Fruit fly (Drosophila melanogaster) whole organism, embryonic: ENCODE data around the gene Pmm2.

ENCODE experiments used
- Antp ChIP-seq: fragments of 200-800 bp; sonication (Bioruptor generic); optimal IDR thresholded peaks from 3 replicates; lab custom pipeline; 2016; ENCODE audit warnings: missing biosample characterization, missing genetic modification characterization
- CG10321 ChIP-seq: fragments of 200-800 bp; sonication (Bioruptor generic); IDR thresholded peaks from 2 replicates; pipeline ENCODE4 v1.3.6; 2022; ENCODE audit warnings: missing biosample characterization, missing genetic modification characterization
- CG10431 ChIP-seq: fragments of 200-800 bp; sonication (Bioruptor generic); optimal IDR thresholded peaks from 3 replicates; lab custom pipeline; 2018; ENCODE audit warnings: missing biosample characterization, mild to moderate bottlenecking, missing genetic modification characterization
- CG11085 ChIP-seq: fragments of 200-800 bp; sonication (Bioruptor generic); IDR thresholded peaks from 2 replicates; pipeline ENCODE4 v1.3.6; 2022; ENCODE audit warnings: missing biosample characterization, missing genetic modification characterization
- CG11696 ChIP-seq: fragments of 200-800 bp; sonication (Bioruptor generic); IDR thresholded peaks from 2 replicates; pipeline ENCODE4 v1.3.6; 2022; ENCODE audit warnings: missing biosample characterization, missing genetic modification characterization
- CG1233 ChIP-seq: fragments of 200-800 bp; sonication (Bioruptor generic); optimal IDR thresholded peaks from 4 replicates; lab custom pipeline; 2018; ENCODE audit warnings: missing biosample characterization, mild to moderate bottlenecking, missing genetic modification characterization
- CG13775 ChIP-seq: fragments of 200-800 bp; sonication (Bioruptor generic); optimal IDR thresholded peaks from 3 replicates; lab custom pipeline; 2017; ENCODE audit warnings: missing biosample characterization, mild to moderate bottlenecking, missing genetic modification characterization
- CG15479 ChIP-seq: fragments of 200-800 bp; sonication (Bioruptor generic); optimal IDR thresholded peaks from 3 replicates; lab custom pipeline; 2019; ENCODE audit warnings: missing biosample characterization, mild to moderate bottlenecking, missing genetic modification characterization, moderate library complexity
- CG15696 ChIP-seq: fragments of 200-800 bp; sonication (Bioruptor generic); optimal IDR thresholded peaks from 2 replicates; lab custom pipeline; 2019; ENCODE audit warnings: missing biosample characterization, mild to moderate bottlenecking, missing genetic modification characterization, moderate library complexity
- CG1602 ChIP-seq: fragments of 200-800 bp; sonication (Bioruptor generic); optimal IDR thresholded peaks from 3 replicates; lab custom pipeline; 2016; ENCODE audit warnings: missing biosample characterization, missing genetic modification characterization
- CG17328 ChIP-seq: fragments of 200-800 bp; sonication (Bioruptor generic); IDR thresholded peaks from 2 replicates; pipeline ENCODE4 v1.3.6; 2022; ENCODE audit warnings: missing biosample characterization, missing genetic modification characterization
- CG2120 ChIP-seq: fragments of 200-800 bp; sonication (Bioruptor generic); optimal IDR thresholded peaks from 3 replicates; lab custom pipeline; 2016; ENCODE audit warnings: missing biosample characterization, missing genetic modification characterization
- CG2202 ChIP-seq: fragments of 200-800 bp; sonication (Bioruptor generic); optimal IDR thresholded peaks from 2 replicates; lab custom pipeline; 2018; ENCODE audit warnings: missing biosample characterization, mild to moderate bottlenecking, missing genetic modification characterization
- CG32772 ChIP-seq: fragments of 200-800 bp; sonication (Bioruptor generic); IDR thresholded peaks from 2 replicates; pipeline ENCODE4 v1.3.6; 2022; ENCODE audit warnings: missing biosample characterization, missing genetic modification characterization
- CG3995 ChIP-seq: fragments of 200-800 bp; sonication (Bioruptor generic); optimal IDR thresholded peaks from 3 replicates; lab custom pipeline; 2016; ENCODE audit warnings: missing biosample characterization, missing genetic modification characterization
- CG6765 ChIP-seq: fragments of 200-800 bp; sonication (Bioruptor generic); optimal IDR thresholded peaks from 3 replicates; lab custom pipeline; 2017; ENCODE audit warnings: missing biosample characterization, mild to moderate bottlenecking, missing genetic modification characterization
- CG6813 ChIP-seq: fragments of 200-800 bp; sonication (Bioruptor generic); optimal IDR thresholded peaks from 2 replicates; lab custom pipeline; 2017; ENCODE audit warnings: missing biosample characterization, missing genetic modification characterization, mild to moderate bottlenecking, moderate library complexity, missing genetic modification reagents
- CG7556 ChIP-seq: fragments of 200-800 bp; sonication (Bioruptor generic); optimal IDR thresholded peaks from 2 replicates; lab custom pipeline; 2017; ENCODE audit warnings: missing biosample characterization, mild to moderate bottlenecking, missing genetic modification characterization
- CG7786 ChIP-seq: fragments of 200-800 bp; sonication (Bioruptor generic); optimal IDR thresholded peaks from 2 replicates; lab custom pipeline; 2016; ENCODE audit warnings: missing biosample characterization, missing genetic modification characterization
- CG8359 ChIP-seq: fragments of 200-800 bp; sonication (Bioruptor generic); optimal IDR thresholded peaks from 2 replicates; lab custom pipeline; 2017; ENCODE audit warnings: missing biosample characterization, mild to moderate bottlenecking, missing genetic modification characterization, borderline replicate concordance
- Camta ChIP-seq: fragments of 200-800 bp; sonication (Bioruptor generic); optimal IDR thresholded peaks from 2 replicates; lab custom pipeline; 2016; ENCODE audit warnings: missing biosample characterization, missing genetic modification characterization
- Fer2 ChIP-seq: fragments of 200-800 bp; sonication (Bioruptor generic); optimal IDR thresholded peaks from 2 replicates; lab custom pipeline; 2018; ENCODE audit warnings: missing biosample characterization, mild to moderate bottlenecking, missing genetic modification characterization, moderate library complexity
- Hr3 ChIP-seq: fragments of 200-800 bp; sonication (Bioruptor generic); optimal IDR thresholded peaks from 3 replicates; lab custom pipeline; 2016; ENCODE audit warnings: missing biosample characterization, missing genetic modification characterization
- Hr78 ChIP-seq, 2 experiments: fragments of 200-800 bp in 1 of 2; fragments of >200 bp in 1 of 2; sonication (Bioruptor generic) in 1 of 2; optimal IDR thresholded peaks; 2 replicates each; lab custom pipeline; 2017 to 2019; ENCODE audit warnings: missing biosample characterization in 2 of 2, missing genetic modification characterization in 2 of 2, mild to moderate bottlenecking in 1 of 2, moderate library complexity in 1 of 2
- NK7.1 ChIP-seq: fragments of 200-800 bp; sonication (Bioruptor generic); optimal IDR thresholded peaks from 3 replicates; lab custom pipeline; 2016; ENCODE audit warnings: missing biosample characterization, missing genetic modification characterization
- Ptx1 ChIP-seq: fragments of 200-800 bp; sonication (Bioruptor generic); IDR thresholded peaks from 2 replicates; pipeline ENCODE4 v1.3.6; 2022; ENCODE audit warnings: missing biosample characterization, missing genetic modification characterization
- Ssrp ChIP-seq: fragments of 200-800 bp; sonication (Bioruptor generic); optimal IDR thresholded peaks from 2 replicates; lab custom pipeline; 2018; ENCODE audit warnings: missing biosample characterization, mild to moderate bottlenecking, missing genetic modification characterization, moderate library complexity
- Usf ChIP-seq: fragments of 200-800 bp; sonication (Bioruptor generic); optimal IDR thresholded peaks from 2 replicates; lab custom pipeline; 2017; ENCODE audit warnings: missing genotype, missing biosample characterization, missing genetic modification characterization
- Xrp1 ChIP-seq: fragments of 200-800 bp; sonication (Bioruptor generic); IDR thresholded peaks from 2 replicates; pipeline ENCODE4 v1.3.6; 2022; ENCODE audit warnings: missing biosample characterization, missing genetic modification characterization
- amos ChIP-seq: fragments of 200-800 bp; sonication (Bioruptor generic); IDR thresholded peaks from 2 replicates; pipeline ENCODE4 v1.3.6; 2022; ENCODE audit warnings: missing biosample characterization, missing genetic modification characterization; ENCODE audit not compliant: partially characterized antibody
- bsh ChIP-seq, 2 experiments: fragments of 200-800 bp; sonication (Bioruptor generic); optimal IDR thresholded peaks; 2 replicates each; lab custom pipeline; 2017 to 2018; ENCODE audit warnings: mild to moderate bottlenecking in 2 of 2, missing biosample characterization in 2 of 2, missing genetic modification characterization in 2 of 2, moderate library complexity in 1 of 2
- dysf ChIP-seq: fragments of 200-800 bp; sonication (Bioruptor generic); IDR thresholded peaks from 3 replicates; pipeline ENCODE4 v1.3.6; 2022; ENCODE audit warnings: missing biosample characterization, missing genetic modification characterization
- ems ChIP-seq: fragments of 200-800 bp; sonication (Bioruptor generic); optimal IDR thresholded peaks from 3 replicates; lab custom pipeline; 2016; ENCODE audit warnings: missing biosample characterization, missing genetic modification characterization
- fd3F ChIP-seq: fragments of 200-800 bp; sonication (Bioruptor generic); optimal IDR thresholded peaks from 2 replicates; lab custom pipeline; 2018; ENCODE audit warnings: missing biosample characterization, mild to moderate bottlenecking, missing genetic modification characterization, moderate library complexity
- fd96Cb ChIP-seq: fragments of 200-800 bp; sonication (Bioruptor generic); optimal IDR thresholded peaks from 2 replicates; lab custom pipeline; 2018; ENCODE audit warnings: missing biosample characterization, mild to moderate bottlenecking, missing genetic modification characterization, moderate library complexity
- ftz-f1 ChIP-seq: fragments of 200-800 bp; sonication (Bioruptor generic); optimal IDR thresholded peaks from 2 replicates; lab custom pipeline; 2016; ENCODE audit warnings: missing biosample characterization, missing genetic modification characterization
- gfzf ChIP-seq: fragments of 200-800 bp; sonication (Bioruptor generic); optimal IDR thresholded peaks from 2 replicates; lab custom pipeline; 2016; ENCODE audit warnings: missing biosample characterization, mild to moderate bottlenecking, missing genetic modification characterization, moderate library complexity
- grau ChIP-seq: fragments of 200-800 bp; optimal IDR thresholded peaks from 3 replicates; lab custom pipeline; 2019; ENCODE audit warnings: missing biosample characterization, mild to moderate bottlenecking, missing genetic modification characterization, moderate library complexity
- hb ChIP-seq: fragments of 200-800 bp; sonication (Bioruptor generic); IDR thresholded peaks from 3 replicates; pipeline ENCODE4 v1.3.6; 2022; ENCODE audit warnings: missing biosample characterization, missing genetic modification characterization; ENCODE audit not compliant: partially characterized antibody
- insv ChIP-seq, 2 experiments: fragments of 200-800 bp; sonication (Bioruptor generic); optimal IDR thresholded peaks; 3 replicates each; lab custom pipeline; 2016 to 2018; ENCODE audit warnings: missing biosample characterization in 2 of 2, missing genetic modification characterization in 2 of 2
- jumu ChIP-seq: fragments of 200-800 bp; sonication (Bioruptor generic); optimal IDR thresholded peaks from 3 replicates; lab custom pipeline; 2016; ENCODE audit warnings: missing biosample characterization, missing genetic modification characterization
- ken ChIP-seq: fragments of 200-800 bp; sonication (Bioruptor generic); IDR thresholded peaks from 3 replicates; pipeline ENCODE4 v1.3.6; 2022; ENCODE audit warnings: missing biosample characterization, missing genetic modification characterization
- lola ChIP-seq, 3 experiments: fragments of >200 bp in 2 of 3; fragments of 200-800 bp in 1 of 3; sonication (Bioruptor generic) in 1 of 3; optimal IDR thresholded peaks; 2 replicates each; lab custom pipeline; 2017 to 2019; ENCODE audit warnings: missing biosample characterization in 3 of 3, missing genetic modification characterization in 3 of 3, mild to moderate bottlenecking in 1 of 3, moderate library complexity in 1 of 3
- pum ChIP-seq: fragments of 200-800 bp; sonication (Bioruptor generic); optimal IDR thresholded peaks from 2 replicates; lab custom pipeline; 2016; ENCODE audit warnings: missing biosample characterization, missing genetic modification characterization
- scrt ChIP-seq: fragments of 200-800 bp; sonication (Bioruptor generic); optimal IDR thresholded peaks from 2 replicates; lab custom pipeline; 2018; ENCODE audit warnings: missing biosample characterization, mild to moderate bottlenecking, missing genetic modification characterization, moderate library complexity
- slp2 ChIP-seq: fragments of 200-800 bp; sonication (Bioruptor generic); optimal IDR thresholded peaks from 2 replicates; lab custom pipeline; 2016; ENCODE audit warnings: missing biosample characterization, missing genetic modification characterization
- sug ChIP-seq: fragments of 200-800 bp; optimal IDR thresholded peaks from 2 replicates; lab custom pipeline; 2019; ENCODE audit warnings: missing biosample characterization, mild to moderate bottlenecking, missing genetic modification characterization, moderate library complexity
- unc-4 ChIP-seq: fragments of 200-800 bp; sonication (Bioruptor generic); IDR thresholded peaks from 2 replicates; pipeline ENCODE4 v1.3.6; 2022; ENCODE audit warnings: missing biosample characterization, missing genetic modification characterization; ENCODE audit not compliant: partially characterized antibody
- vvl ChIP-seq: fragments of 200-800 bp; sonication (Bioruptor generic); IDR thresholded peaks from 2 replicates; pipeline ENCODE4 v1.3.6; 2022; ENCODE audit warnings: missing biosample characterization, missing genetic modification characterization

Gene Pmm2

dm6 chr3L:12533392-12534070 lies 859 bp upstream of the Pmm2 start, which contains the start of the genes Tsf2 and CG34242 (continued):
- peak; percentile 99 for TF ChIP-seq Ptx1 (GFP tag; lab: Robert Waterston, UW)
- TF ChIP-seq CG8359, result peak; percentile 45
- no peak for TF ChIP-seq ftz-f1 (GFP tag; lab: Kevin White, UChicago)
- TF ChIP-seq CG17328 (GFP tag; lab: Robert Waterston, UW), result no peak
- TF ChIP-seq ems, result no peak
- no peak for TF ChIP-seq Usf (GFP tag; lab: Kevin White, UChicago)
- TF ChIP-seq CG7786 (GFP tag; lab: Kevin White, UChicago), result no peak
- TF ChIP-seq lola (GFP tag; optimal IDR thresholded peaks at IDR 0.05; lab: Kevin White, UChicago), result no peak
- TF ChIP-seq CG1233 (GFP tag; lab: Kevin White, UChicago), result no peak
- peak; percentile 57 for TF ChIP-seq CG15696
- peak; percentile 73 for TF ChIP-seq scrt (GFP tag; lab: Kevin White, UChicago)
- TF ChIP-seq Fer2 (tag; lab: Kevin White, UChicago), result peak; percentile 66
- peak in 1 of 2 experiments; percentile 14 for TF ChIP-seq bsh (GFP tag; optimal IDR thresholded peaks at IDR 0.05; lab: Kevin White, UChicago)
- TF ChIP-seq hb (GFP tag; lab: Robert Waterston, UW), result no peak
- no peak for TF ChIP-seq CG15479
- peak; percentile 61 for TF ChIP-seq CG3995 (GFP tag; lab: Kevin White, UChicago)
- no peak for TF ChIP-seq CG6765 (GFP tag; lab: Kevin White, UChicago)
- TF ChIP-seq fd3F (GFP tag; lab: Kevin White, UChicago), result peak; percentile 6
- peak; percentile 32 for TF ChIP-seq CG13775 (GFP tag; lab: Kevin White, UChicago)
- no peak for TF ChIP-seq NK7.1
- peak; percentile 0 for TF ChIP-seq CG2120
- peak; percentile 77 for TF ChIP-seq sug (tag; lab: Kevin White, UChicago)
- no peak for TF ChIP-seq CG10321 (GFP tag; lab: Robert Waterston, UW)
- TF ChIP-seq unc-4, result no peak
- peak; percentile 96 for TF ChIP-seq CG32772 (GFP tag; lab: Robert Waterston, UW)
- no peak for TF ChIP-seq insv (GFP tag; optimal IDR thresholded peaks at IDR 0.05; lab: Kevin White, UChicago)
- TF ChIP-seq pum, result no peak
- peak; percentile 85 for TF ChIP-seq CG11696
- peak; percentile 92 for TF ChIP-seq fd96Cb (tag; lab: Kevin White, UChicago)
- peak; percentile 8 for TF ChIP-seq jumu (GFP tag; lab: Kevin White, UChicago)
- TF ChIP-seq CG11085 (GFP tag; lab: Robert Waterston, UW), result peak; percentile 89
- TF ChIP-seq Hr3 (GFP tag; lab: Kevin White, UChicago), result no peak
- TF ChIP-seq Camta (GFP tag; lab: Kevin White, UChicago), result no peak
- TF ChIP-seq amos (GFP tag; lab: Robert Waterston, UW), result no peak
- TF ChIP-seq slp2 (GFP tag; lab: Kevin White, UChicago), result no peak
- peak; percentile 94 for TF ChIP-seq grau
- TF ChIP-seq dysf (GFP tag; lab: Robert Waterston, UW), result peak; percentile 94
- TF ChIP-seq CG1602 (GFP tag; lab: Kevin White, UChicago), result peak; percentile 3
- TF ChIP-seq Antp (GFP tag; lab: Kevin White, UChicago), result no peak
- TF ChIP-seq Xrp1, result peak; percentile 97
- TF ChIP-seq CG6813, result no peak
- TF ChIP-seq CG7556 (GFP tag; lab: Kevin White, UChicago), result peak; percentile 49
- TF ChIP-seq ken (GFP tag; lab: Robert Waterston, UW), result peak; percentile 77; the same call in 2 of the 3 replicates
- no peak for TF ChIP-seq CG2202 (tag; lab: Kevin White, UChicago)
- TF ChIP-seq Ssrp (tag; lab: Kevin White, UChicago), result peak; percentile 21
- peak; percentile 96 for TF ChIP-seq vvl (GFP tag; lab: Robert Waterston, UW)
- peak; percentile 63 for TF ChIP-seq gfzf
- no peak for TF ChIP-seq Hr78 (GFP tag; optimal IDR thresholded peaks at IDR 0.05; lab: Kevin White, UChicago)
- no peak for TF ChIP-seq CG10431 (GFP tag; lab: Kevin White, UChicago)
